Fruit fly (Drosophila melanogaster): ENCODE data around the gene CG7300.

CG7300 gene

dm6 chr2L:10732343-10732808, 34.5 kb upstream of the CG7300 start, which contains the start of the genes EMC3 and Dpy-30L1 (continued):
- TF ChIP-seq CG17612 (GFP tag; IDR thresholded peaks at IDR 0.05): no peak
- TF ChIP-seq jing (GFP tag; optimal IDR thresholded peaks at IDR 0.05): no peak
- no peak for TF ChIP-seq gsb (GFP tag; IDR thresholded peaks at IDR 0.05)
- no peak for TF ChIP-seq nom (GFP tag; optimal IDR thresholded peaks at IDR 0.05)
- TF ChIP-seq Sox102F (GFP tag; optimal IDR thresholded peaks at IDR 0.05): no peak
- no peak for TF ChIP-seq CG4360 (GFP tag; IDR thresholded peaks at IDR 0.05)
- TF ChIP-seq zfh2 (GFP tag; optimal IDR thresholded peaks at IDR 0.05): peak; percentile 33
- TF ChIP-seq CG1529 (GFP tag; optimal IDR thresholded peaks at IDR 0.05): no peak
- TF ChIP-seq CG12942 (GFP tag; optimal IDR thresholded peaks at IDR 0.05): peak; percentile 32
- TF ChIP-seq nau (GFP tag; optimal IDR thresholded peaks at IDR 0.05): no peak
- no peak for TF ChIP-seq CG2875 (GFP tag; optimal IDR thresholded peaks at IDR 0.05)
- TF ChIP-seq tx (GFP tag; optimal IDR thresholded peaks at IDR 0.05): peak; percentile 25
- TF ChIP-seq sens-2 (GFP tag; IDR thresholded peaks at IDR 0.05): no peak
- peak; percentile 64 for TF ChIP-seq HmgZ (tag; optimal IDR thresholded peaks at IDR 0.05)
- TF ChIP-seq maf-S (GFP tag; optimal IDR thresholded peaks at IDR 0.05): no peak
- TF ChIP-seq Mad (GFP tag; optimal IDR thresholded peaks at IDR 0.05): no peak
- no peak for TF ChIP-seq hth (optimal IDR thresholded peaks at IDR 0.05)
- peak; percentile 92 for TF ChIP-seq unc-4 (GFP tag; IDR thresholded peaks at IDR 0.05; ENCODE audit: partially characterized antibody)
- peak in 1 of 2 experiments; percentile 30 for TF ChIP-seq Hr51 (GFP tag; optimal IDR thresholded peaks at IDR 0.05)
- no peak for TF ChIP-seq Rx (GFP tag; IDR thresholded peaks at IDR 0.05)
- peak; percentile 95 for TF ChIP-seq CG2116 (GFP tag; optimal IDR thresholded peaks at IDR 0.05)
- peak; percentile 3 for TF ChIP-seq Side (GFP tag; optimal IDR thresholded peaks at IDR 0.05)
- peak; percentile 65 for TF ChIP-seq CG6689 (GFP tag; IDR thresholded peaks at IDR 0.05)
- TF ChIP-seq exex (tag; optimal IDR thresholded peaks at IDR 0.05): no peak
- no peak for TF ChIP-seq CG8359 (GFP tag; optimal IDR thresholded peaks at IDR 0.05; ENCODE audit: borderline replicate concordance)
- peak; percentile 63 for TF ChIP-seq Hr3 (GFP tag; optimal IDR thresholded peaks at IDR 0.05)
- no peak for TF ChIP-seq btn (GFP tag; optimal IDR thresholded peaks at IDR 0.05)
- TF ChIP-seq Gsc (GFP tag; IDR thresholded peaks at IDR 0.05): no peak
- peak; percentile 32 for TF ChIP-seq HLH54F (GFP tag; optimal IDR thresholded peaks at IDR 0.05)
- no peak for TF ChIP-seq crc (GFP tag; optimal IDR thresholded peaks at IDR 0.05)
- no peak for TF ChIP-seq sim (GFP tag; IDR thresholded peaks at IDR 0.05)
- peak; percentile 88 for TF ChIP-seq CG16813 (GFP tag; IDR thresholded peaks at IDR 0.05; ENCODE audit: partially characterized antibody)
- peak; percentile 57 for TF ChIP-seq Antp (GFP tag; optimal IDR thresholded peaks at IDR 0.05)
- no peak for TF ChIP-seq dmrt99B (tag; optimal IDR thresholded peaks at IDR 0.05)
- no peak for TF ChIP-seq CG2889 (GFP tag; IDR thresholded peaks at IDR 0.05)
- TF ChIP-seq chn (GFP tag; optimal IDR thresholded peaks at IDR 0.05): peak; percentile 21
- no peak for TF ChIP-seq gt (GFP tag; IDR thresholded peaks at IDR 0.05)
- TF ChIP-seq bigmax (GFP tag; optimal IDR thresholded peaks at IDR 0.05): no peak
- TF ChIP-seq CG17186 (GFP tag; optimal IDR thresholded peaks at IDR 0.05): peak; percentile 77
- TF ChIP-seq NFAT (GFP tag; IDR thresholded peaks at IDR 0.05): 0 out of 2 replicates have a peak, but pooled peaks have one; percentile 17
- no peak for TF ChIP-seq luna (GFP tag; optimal IDR thresholded peaks at IDR 0.05)
- no peak for TF ChIP-seq h (optimal IDR thresholded peaks at IDR 0.05)
- TF ChIP-seq gsb-n (tag; optimal IDR thresholded peaks at IDR 0.05): no peak
- TF ChIP-seq CG2199 (GFP tag; IDR thresholded peaks at IDR 0.05): no peak
- TF ChIP-seq CG1647 (GFP tag; optimal IDR thresholded peaks at IDR 0.05): peak; percentile 24
- TF ChIP-seq CG14965 (GFP tag; optimal IDR thresholded peaks at IDR 0.05; ENCODE audit: borderline replicate concordance): no peak
- TF ChIP-seq unpg (GFP tag; optimal IDR thresholded peaks at IDR 0.05): no peak
- TF ChIP-seq CG8924 (tag; optimal IDR thresholded peaks at IDR 0.05): no peak
- peak; percentile 91 for TF ChIP-seq sna (GFP tag; IDR thresholded peaks at IDR 0.05; ENCODE audit: partially characterized antibody)
- TF ChIP-seq CG16863 (GFP tag; optimal IDR thresholded peaks at IDR 0.05): peak; percentile 33
- TF ChIP-seq Lim3 (GFP tag; IDR thresholded peaks at IDR 0.05): no peak
- TF ChIP-seq CG32532 (GFP tag; IDR thresholded peaks at IDR 0.05): peak; percentile 42; the same call in 1 of the 2 replicates
